Worm (Caenorhabditis elegans) whole organism, mixed stage, embryonic: ENCODE data around the gene F55G7.3.

Source experiments
- drap-1 ChIP-seq: fragments of 200-800 bp; sonication (Bioruptor generic); optimal IDR thresholded peaks from 3 replicates; lab custom pipeline; 2018; ENCODE audit warnings: mild to moderate bottlenecking, missing genetic modification characterization, missing compliant biosample characterization
- elt-3 ChIP-seq: fragments of 150-350 bp; optimal IDR thresholded peaks from 2 replicates; lab custom pipeline; 2014; ENCODE audit warnings: missing biosample characterization, missing genetic modification characterization
- hlh-1 ChIP-seq: fragments of 150-350 bp; optimal IDR thresholded peaks from 2 replicates; lab custom pipeline; 2014; ENCODE audit warnings: missing biosample characterization, missing genetic modification reagents, missing genetic modification characterization
- lin-13 ChIP-seq: fragments of 150-350 bp; optimal IDR thresholded peaks from 2 replicates; lab custom pipeline; 2014; ENCODE audit warnings: missing biosample characterization, missing genetic modification characterization
- lin-32 ChIP-seq: fragments of 200-800 bp; sonication (Bioruptor generic); optimal IDR thresholded peaks from 2 replicates; lab custom pipeline; 2018; ENCODE audit warnings: mild to moderate bottlenecking, missing genetic modification characterization, missing compliant biosample characterization
- mep-1 ChIP-seq: fragments of 150-350 bp; optimal IDR thresholded peaks from 2 replicates; lab custom pipeline; 2017; ENCODE audit warnings: missing biosample characterization, missing genetic modification reagents, missing genetic modification characterization, inconsistent platforms
- nhr-12 ChIP-seq: fragments of 150-350 bp; optimal IDR thresholded peaks from 2 replicates; lab custom pipeline; 2014; ENCODE audit warnings: missing biosample characterization, missing genetic modification characterization
- nhr-237 ChIP-seq: fragments of 150-350 bp; optimal IDR thresholded peaks from 2 replicates; lab custom pipeline; 2014; ENCODE audit warnings: missing biosample characterization, missing genetic modification characterization
- nhr-76 ChIP-seq: sonication (generic microtip); optimal IDR thresholded peaks from 2 replicates; lab custom pipeline; 2017; ENCODE audit warnings: missing biosample characterization, missing genetic modification characterization
- pha-4 ChIP-seq: fragments of 150-350 bp; optimal IDR thresholded peaks from 2 replicates; lab custom pipeline; 2018; ENCODE audit warnings: missing biosample characterization, missing genetic modification reagents, missing genetic modification characterization
- snpc-4 ChIP-seq: fragments of 150-350 bp; optimal IDR thresholded peaks from 2 replicates; lab custom pipeline; 2014; ENCODE audit warnings: missing biosample characterization, missing genetic modification characterization
- sptf-1 ChIP-seq: sonication (generic microtip); optimal IDR thresholded peaks from 2 replicates; lab custom pipeline; 2017; ENCODE audit warnings: mild to moderate bottlenecking, missing genetic modification characterization, moderate library complexity, missing compliant biosample characterization
- unc-39 ChIP-seq: fragments of 150-350 bp; optimal IDR thresholded peaks from 2 replicates; lab custom pipeline; 2014; ENCODE audit warnings: missing biosample characterization, missing genetic modification characterization
- ztf-11 ChIP-seq: fragments of 150-350 bp; optimal IDR thresholded peaks from 2 replicates; lab custom pipeline; 2014; ENCODE audit warnings: missing biosample characterization, missing genetic modification characterization

ce11 chrX:11906626-11907025 lies 35.2 kb downstream of the F55G7.3 start:
- no peak for TF ChIP-seq mep-1 (tag; lab: Kevin White, UChicago)
- no peak for TF ChIP-seq nhr-12
- TF ChIP-seq nhr-237, result no peak
- no peak for TF ChIP-seq pha-4 (tag; lab: Kevin White, UChicago)
- no peak for TF ChIP-seq hlh-1 (tag; lab: Kevin White, UChicago)
- no peak for TF ChIP-seq snpc-4 (tag; lab: Kevin White, UChicago)
- TF ChIP-seq lin-13 (tag; lab: Kevin White, UChicago), result no peak
- TF ChIP-seq ztf-11 (tag; lab: Kevin White, UChicago), result no peak
- no peak for TF ChIP-seq unc-39
- TF ChIP-seq nhr-76 (tag; lab: Kevin White, UChicago), result no peak
- TF ChIP-seq elt-3 (tag; lab: Kevin White, UChicago), result no peak
- no peak for TF ChIP-seq sptf-1 (tag; lab: Kevin White, UChicago)
- no peak for TF ChIP-seq lin-32 (GFP tag; lab: Kevin White, UChicago)
- no peak for TF ChIP-seq drap-1 (GFP tag; lab: Kevin White, UChicago)
